Fruit fly (Drosophila melanogaster) whole organism, adult: ENCODE results near the gene RpL37A.
A peak's percentile ranks its signal among the peaks of the same experiment; 100 is the strongest.

Source experiments
- CG11617 ChIP-seq: fragments of 200-800 bp; sonication (Bioruptor generic); optimal IDR thresholded peaks from 2 replicates; lab custom pipeline; 2017; ENCODE audit warnings: mild to moderate bottlenecking, missing biosample characterization, missing genetic modification reagents, missing genetic modification characterization
- CG12768 ChIP-seq: fragments of 200-800 bp; sonication (Bioruptor generic); optimal IDR thresholded peaks from 2 replicates; lab custom pipeline; 2017; ENCODE audit warnings: missing biosample characterization, missing genetic modification characterization, mild to moderate bottlenecking, moderate library complexity, missing genetic modification reagents
- CG14711 ChIP-seq: fragments of 200-800 bp; sonication (Bioruptor generic); optimal IDR thresholded peaks from 2 replicates; lab custom pipeline; 2018; ENCODE audit warnings: missing biosample characterization, mild to moderate bottlenecking, missing genetic modification characterization, moderate library complexity
- CG1620 ChIP-seq: fragments of 200-800 bp; sonication (Bioruptor generic); optimal IDR thresholded peaks from 2 replicates; lab custom pipeline; 2016; ENCODE audit warnings: missing biosample characterization, missing genetic modification characterization
- CG33017 ChIP-seq: fragments of 200-800 bp; sonication (Bioruptor generic); optimal IDR thresholded peaks from 2 replicates; lab custom pipeline; 2018; ENCODE audit warnings: missing biosample characterization, mild to moderate bottlenecking, missing genetic modification characterization, moderate library complexity
- CG5204 ChIP-seq: fragments of 200-800 bp; sonication (Bioruptor generic); optimal IDR thresholded peaks from 2 replicates; lab custom pipeline; 2016; ENCODE audit warnings: missing biosample characterization, missing genetic modification characterization
- CG7045 ChIP-seq: fragments of 200-800 bp; sonication (Bioruptor generic); optimal IDR thresholded peaks from 2 replicates; lab custom pipeline; 2017; ENCODE audit warnings: missing biosample characterization, mild to moderate bottlenecking, missing genetic modification characterization
- CG7101 ChIP-seq: fragments of 200-800 bp; sonication (Bioruptor generic); optimal IDR thresholded peaks from 2 replicates; lab custom pipeline; 2018; ENCODE audit warnings: missing biosample characterization, mild to moderate bottlenecking, missing genetic modification characterization, moderate library complexity
- Clk ChIP-seq: fragments of 200-800 bp; sonication (Bioruptor generic); optimal IDR thresholded peaks from 2 replicates; lab custom pipeline; 2017; ENCODE audit warnings: missing biosample characterization, missing genetic modification characterization
- Crg-1 ChIP-seq: fragments of 200-800 bp; sonication (Bioruptor generic); optimal IDR thresholded peaks from 2 replicates; lab custom pipeline; 2016; ENCODE audit warnings: missing biosample characterization, missing genetic modification characterization
- Hr96 ChIP-seq: fragments of 200-800 bp; sonication (Bioruptor generic); optimal IDR thresholded peaks from 2 replicates; lab custom pipeline; 2016; ENCODE audit warnings: missing biosample characterization, missing genetic modification characterization
- Mnt ChIP-seq: fragments of 200-800 bp; sonication (Bioruptor generic); optimal IDR thresholded peaks from 2 replicates; lab custom pipeline; 2016; ENCODE audit warnings: missing biosample characterization, mild to moderate bottlenecking, missing genetic modification characterization
- bab1 ChIP-seq: fragments of 200-800 bp; sonication (Bioruptor generic); optimal IDR thresholded peaks from 3 replicates; lab custom pipeline; 2019; ENCODE audit warnings: missing biosample characterization, mild to moderate bottlenecking, missing genetic modification characterization, moderate library complexity
- cic ChIP-seq: fragments of 200-800 bp; sonication (Bioruptor generic); optimal IDR thresholded peaks from 2 replicates; lab custom pipeline; 2017; ENCODE audit warnings: missing biosample characterization, mild to moderate bottlenecking, missing genetic modification characterization, moderate library complexity
- cnc ChIP-seq, 2 experiments: fragments of >200 bp; optimal IDR thresholded peaks; 2 replicates each; lab custom pipeline; 2017
- kay ChIP-seq: fragments of 200-800 bp; sonication (Bioruptor generic); peaks from one replicate; lab custom pipeline; 2016; ENCODE audit warnings: missing biosample characterization, missing genetic modification characterization, borderline replicate concordance
- ovo ChIP-seq: fragments of 200-800 bp; sonication (Bioruptor generic); optimal IDR thresholded peaks from 2 replicates; lab custom pipeline; 2016; ENCODE audit warnings: missing biosample characterization, missing genetic modification characterization
- pad ChIP-seq: fragments of 200-800 bp; sonication (Bioruptor generic); optimal IDR thresholded peaks from 3 replicates; lab custom pipeline; 2017; ENCODE audit warnings: missing biosample characterization, missing genetic modification characterization, mild to moderate bottlenecking, moderate library complexity, missing genetic modification reagents
- tj ChIP-seq: fragments of 200-800 bp; sonication (Bioruptor generic); optimal IDR thresholded peaks from 3 replicates; lab custom pipeline; 2017; ENCODE audit warnings: missing biosample characterization, mild to moderate bottlenecking, missing genetic modification characterization, moderate library complexity
- toe ChIP-seq: fragments of 200-800 bp; sonication (Bioruptor generic); optimal IDR thresholded peaks from 2 replicates; lab custom pipeline; 2016; ENCODE audit warnings: missing biosample characterization, missing genetic modification characterization

The RpL37A gene

dm6 chr2L:5099790-5100360, 29.1 kb downstream of the RpL37A start, which contains the start of gene ND-13A:
Gene ND-13A (minus strand): TSS chr2L:5100288.
- TF ChIP-seq CG7045 (GFP tag; lab: Kevin White, UChicago) = no peak
- no peak for TF ChIP-seq CG14711 (tag; lab: Kevin White, UChicago)
- peak; percentile 44 for TF ChIP-seq bab1 (GFP tag; lab: Kevin White, UChicago)
- TF ChIP-seq CG33017 = no peak
- no peak for TF ChIP-seq toe (GFP tag; lab: Kevin White, UChicago)
- no peak for TF ChIP-seq Clk

- TF ChIP-seq Hr96 (GFP tag; lab: Kevin White, UChicago) (no peak), Mnt (GFP tag; lab: Kevin White, UChicago) (no peak), bab1 (GFP tag; lab: Kevin White, UChicago) (no peak), CG14711 (tag; lab: Kevin White, UChicago) (no peak), CG7045 (GFP tag; lab: Kevin White, UChicago) (no peak), tj (no peak), CG1620 (GFP tag; lab: Kevin White, UChicago) (no peak), CG33017 (no peak), cnc (optimal IDR thresholded peaks at IDR 0.05; lab: Kevin White, UChicago) (no peak), ovo (GFP tag; lab: Kevin White, UChicago) (no peak), cic (GFP tag; lab: Kevin White, UChicago) (no peak), pad (no peak), CG5204 (no peak), Clk (no peak), CG12768 (GFP tag; lab: Kevin White, UChicago) (no peak), CG7101 (tag; lab: Kevin White, UChicago) (no peak), toe (GFP tag; lab: Kevin White, UChicago) (no peak), kay (GFP tag; lab: Kevin White, UChicago) (no peak), CG11617 (GFP tag; lab: Kevin White, UChicago) (no peak), Crg-1 (GFP tag; lab: Kevin White, UChicago) (no peak)
These were observed 29.8 kb downstream of the RpL37A start, which contains the start of gene Msp300 for dm6 chr2L:5100577-5100976. Gene Msp300 (plus strand): TSS chr2L:5100877.

- TF ChIP-seq kay (GFP tag; lab: Kevin White, UChicago) (peak; percentile 92), CG33017 (no peak)
These were observed 33.0 kb downstream of the RpL37A start for dm6 chr2L:5103733-5104132.

dm6 chr2L:5107626-5108272, 37.0 kb downstream of the RpL37A start:
- TF ChIP-seq cnc (optimal IDR thresholded peaks at IDR 0.05; lab: Kevin White, UChicago) = no peak
- peak; percentile 98 for TF ChIP-seq CG5204
- peak; percentile 97 for TF ChIP-seq CG7101 (tag; lab: Kevin White, UChicago)
- peak; percentile 94 for TF ChIP-seq CG12768 (GFP tag; lab: Kevin White, UChicago)
- TF ChIP-seq CG14711 (tag; lab: Kevin White, UChicago) = peak; percentile 89
- TF ChIP-seq CG7045 (GFP tag; lab: Kevin White, UChicago) = peak; percentile 96
- peak; percentile 91 for TF ChIP-seq Mnt (GFP tag; lab: Kevin White, UChicago)
- TF ChIP-seq cic (GFP tag; lab: Kevin White, UChicago) = peak; percentile 78
- peak; percentile 93 for TF ChIP-seq toe (GFP tag; lab: Kevin White, UChicago)
- peak; percentile 93 for TF ChIP-seq bab1 (GFP tag; lab: Kevin White, UChicago)
- TF ChIP-seq pad = peak; percentile 86
- TF ChIP-seq Hr96 (GFP tag; lab: Kevin White, UChicago) = peak; percentile 97
- peak; percentile 88 for TF ChIP-seq CG1620 (GFP tag; lab: Kevin White, UChicago)
- TF ChIP-seq CG11617 (GFP tag; lab: Kevin White, UChicago) = peak; percentile 98
- peak; percentile 94 for TF ChIP-seq Crg-1 (GFP tag; lab: Kevin White, UChicago)
- peak; percentile 97 for TF ChIP-seq CG33017
- peak; percentile 94 for TF ChIP-seq kay (GFP tag; lab: Kevin White, UChicago)
- peak; percentile 95 for TF ChIP-seq Clk
- peak; percentile 89 for TF ChIP-seq ovo (GFP tag; lab: Kevin White, UChicago)
- TF ChIP-seq tj = peak; percentile 84

- TF ChIP-seq tj = no peak
- TF ChIP-seq cic (GFP tag; lab: Kevin White, UChicago) = peak; percentile 82
These were observed 37.5 kb downstream of the RpL37A start for dm6 chr2L:5108273-5108653.

dm6 chr2L:5109059-5109458, 38.3 kb downstream of the RpL37A start:
- TF ChIP-seq CG12768 (GFP tag; lab: Kevin White, UChicago) (no peak), CG14711 (tag; lab: Kevin White, UChicago) (no peak), Crg-1 (GFP tag; lab: Kevin White, UChicago) (no peak), Mnt (GFP tag; lab: Kevin White, UChicago) (no peak), CG7045 (GFP tag; lab: Kevin White, UChicago) (no peak), ovo (GFP tag; lab: Kevin White, UChicago) (no peak), pad (no peak), CG11617 (GFP tag; lab: Kevin White, UChicago) (no peak), Clk (no peak), cnc (optimal IDR thresholded peaks at IDR 0.05; lab: Kevin White, UChicago) (no peak), bab1 (GFP tag; lab: Kevin White, UChicago) (no peak), CG5204 (no peak), CG33017 (no peak), kay (GFP tag; lab: Kevin White, UChicago) (no peak), CG7101 (tag; lab: Kevin White, UChicago) (no peak), cic (GFP tag; lab: Kevin White, UChicago) (no peak), Hr96 (GFP tag; lab: Kevin White, UChicago) (no peak), CG1620 (GFP tag; lab: Kevin White, UChicago) (no peak)
